Worm (Caenorhabditis elegans) whole organism, mixed stage, embryonic: ENCODE data around the gene nlp-18.
A peak's percentile ranks its signal among the peaks of the same experiment; 100 is the strongest.

Experiments
- M03D4.4 ChIP-seq: sonication (generic microtip); optimal IDR thresholded peaks from 2 replicates; lab custom pipeline; 2017; ENCODE audit warnings: mild to moderate bottlenecking, missing genetic modification characterization, missing compliant biosample characterization
- bed-3 ChIP-seq: fragments of 200-800 bp; sonication (Bioruptor generic); optimal IDR thresholded peaks from 3 replicates; lab custom pipeline; 2018; ENCODE audit warnings: mild to moderate bottlenecking, missing genetic modification characterization, moderate library complexity, missing compliant biosample characterization
- blmp-1 ChIP-seq: fragments of 150-350 bp; optimal IDR thresholded peaks from 2 replicates; lab custom pipeline; 2014; ENCODE audit warnings: missing biosample characterization, missing genetic modification characterization
- ceh-39 ChIP-seq: fragments of 150-350 bp; optimal IDR thresholded peaks from 2 replicates; lab custom pipeline; 2014; ENCODE audit warnings: missing biosample characterization, missing genetic modification characterization
- ceh-43 ChIP-seq: fragments of 200-800 bp; sonication (Bioruptor generic); optimal IDR thresholded peaks from 2 replicates; lab custom pipeline; 2018; ENCODE audit warnings: mild to moderate bottlenecking, missing genetic modification characterization, moderate library complexity, missing compliant biosample characterization
- ceh-83 ChIP-seq: fragments of 200-800 bp; sonication (Bioruptor generic); optimal IDR thresholded peaks from 2 replicates; lab custom pipeline; 2018; ENCODE audit warnings: mild to moderate bottlenecking, missing genetic modification characterization, missing compliant biosample characterization
- ces-1 ChIP-seq: fragments of 150-350 bp; optimal IDR thresholded peaks from 2 replicates; lab custom pipeline; 2014; ENCODE audit warnings: missing biosample characterization, missing genetic modification reagents, missing genetic modification characterization
- drap-1 ChIP-seq: fragments of 200-800 bp; sonication (Bioruptor generic); optimal IDR thresholded peaks from 3 replicates; lab custom pipeline; 2018; ENCODE audit warnings: mild to moderate bottlenecking, missing genetic modification characterization, missing compliant biosample characterization
- elt-1 ChIP-seq: sonication (generic microtip); optimal IDR thresholded peaks from 2 replicates; lab custom pipeline; 2017; ENCODE audit warnings: missing genetic modification characterization, mild to moderate bottlenecking, missing compliant biosample characterization, antibody characterized with exemption, moderate library complexity, borderline replicate concordance; ENCODE audit not compliant: insufficient read depth
- flh-1 ChIP-seq: fragments of 200-800 bp; sonication (Bioruptor generic); optimal IDR thresholded peaks from 2 replicates; lab custom pipeline; 2018; ENCODE audit warnings: mild to moderate bottlenecking, missing genetic modification characterization, moderate library complexity, missing compliant biosample characterization
- ham-2 ChIP-seq: fragments of 200-800 bp; sonication (Bioruptor generic); optimal IDR thresholded peaks from 2 replicates; lab custom pipeline; 2018; ENCODE audit warnings: mild to moderate bottlenecking, missing genetic modification characterization, missing compliant biosample characterization
- hlh-1 ChIP-seq: fragments of 150-350 bp; optimal IDR thresholded peaks from 2 replicates; lab custom pipeline; 2014; ENCODE audit warnings: missing biosample characterization, missing genetic modification reagents, missing genetic modification characterization
- lin-13 ChIP-seq: fragments of 150-350 bp; optimal IDR thresholded peaks from 2 replicates; lab custom pipeline; 2014; ENCODE audit warnings: missing biosample characterization, missing genetic modification characterization
- mab-5 ChIP-seq: fragments of 150-350 bp; optimal IDR thresholded peaks from 2 replicates; lab custom pipeline; 2014; ENCODE audit warnings: missing biosample characterization, missing genetic modification characterization
- nhr-12 ChIP-seq: fragments of 150-350 bp; optimal IDR thresholded peaks from 2 replicates; lab custom pipeline; 2014; ENCODE audit warnings: missing biosample characterization, missing genetic modification characterization
- nhr-2 ChIP-seq: fragments of 150-350 bp; optimal IDR thresholded peaks from 2 replicates; lab custom pipeline; 2014; ENCODE audit warnings: missing biosample characterization, missing genetic modification characterization
- nhr-237 ChIP-seq: fragments of 150-350 bp; optimal IDR thresholded peaks from 2 replicates; lab custom pipeline; 2014; ENCODE audit warnings: missing biosample characterization, missing genetic modification characterization
- nhr-28 ChIP-seq: fragments of 150-350 bp; optimal IDR thresholded peaks from 2 replicates; lab custom pipeline; 2014; ENCODE audit warnings: missing biosample characterization, missing genetic modification characterization
- nhr-76 ChIP-seq: sonication (generic microtip); optimal IDR thresholded peaks from 2 replicates; lab custom pipeline; 2017; ENCODE audit warnings: missing biosample characterization, missing genetic modification characterization
- pha-4 ChIP-seq: fragments of 150-350 bp; optimal IDR thresholded peaks from 2 replicates; lab custom pipeline; 2018; ENCODE audit warnings: missing biosample characterization, missing genetic modification reagents, missing genetic modification characterization
- snpc-4 ChIP-seq: fragments of 150-350 bp; optimal IDR thresholded peaks from 2 replicates; lab custom pipeline; 2014; ENCODE audit warnings: missing biosample characterization, missing genetic modification characterization
- tbx-8 ChIP-seq: fragments of 200-800 bp; sonication (Bioruptor generic); optimal IDR thresholded peaks from 2 replicates; lab custom pipeline; 2018; ENCODE audit warnings: mild to moderate bottlenecking, missing genetic modification characterization, moderate library complexity, missing compliant biosample characterization
- unc-120 ChIP-seq: sonication (generic microtip); optimal IDR thresholded peaks from 2 replicates; lab custom pipeline; 2017; ENCODE audit warnings: missing genetic modification characterization, missing compliant biosample characterization; ENCODE audit not compliant: poor library complexity, severe bottlenecking
- unc-39 ChIP-seq: fragments of 150-350 bp; optimal IDR thresholded peaks from 2 replicates; lab custom pipeline; 2014; ENCODE audit warnings: missing biosample characterization, missing genetic modification characterization
- unc-62 ChIP-seq: fragments of 150-350 bp; optimal IDR thresholded peaks from 2 replicates; lab custom pipeline; 2014; ENCODE audit warnings: missing biosample characterization, missing genetic modification reagents, missing genetic modification characterization

nlp-18 gene

ce11 chrII:11042878-11043331, 12.7 kb upstream of the nlp-18 start (continued):
- peak; percentile 9 for TF ChIP-seq ceh-83 (GFP tag; lab: Kevin White, UChicago)
- no peak for TF ChIP-seq tbx-8 (GFP tag; lab: Kevin White, UChicago)

ce11 chrII:11041846-11042262, 11.7 kb upstream of the nlp-18 start:
- peak; percentile 42 for TF ChIP-seq M03D4.4 (tag; lab: Kevin White, UChicago)
- TF ChIP-seq unc-62 (GFP tag; lab: Kevin White, UChicago) = peak; percentile 58
- peak; percentile 60 for TF ChIP-seq unc-120
- TF ChIP-seq nhr-12 (tag; lab: Kevin White, UChicago) = no peak
- TF ChIP-seq hlh-1 = peak; percentile 90

ce11 chrII:11041027-11041426, 10.8 kb upstream of the nlp-18 start, which contains the start of gene cey-1:
cey-1 (minus strand) TSS chrII:11041206.
- no peak for TF ChIP-seq nhr-237 (tag; lab: Kevin White, UChicago)
- no peak for TF ChIP-seq ceh-43
- no peak for TF ChIP-seq tbx-8 (GFP tag; lab: Kevin White, UChicago)
- no peak for TF ChIP-seq blmp-1 (tag; lab: Kevin White, UChicago)
- no peak for TF ChIP-seq nhr-2 (tag; lab: Kevin White, UChicago)
- no peak for TF ChIP-seq hlh-1
- TF ChIP-seq drap-1 (GFP tag; lab: Kevin White, UChicago) = no peak

ce11 chrII:11040140-11040539, 9.9 kb upstream of the nlp-18 start:
- TF ChIP-seq pha-4 (tag; lab: Kevin White, UChicago) (no peak), ceh-83 (GFP tag; lab: Kevin White, UChicago) (no peak), snpc-4 (tag; lab: Kevin White, UChicago) (no peak), elt-1 (no peak), nhr-12 (tag; lab: Kevin White, UChicago) (no peak), lin-13 (no peak)
- TF ChIP-seq, all 35 proteins: peak for 0

- no peak for TF ChIP-seq lin-13
- no peak for TF ChIP-seq nhr-12 (tag; lab: Kevin White, UChicago)
- TF ChIP-seq mab-5 (tag; lab: Kevin White, UChicago) = no peak
- TF ChIP-seq bed-3 (GFP tag; lab: Kevin White, UChicago) = no peak
- TF ChIP-seq drap-1 (GFP tag; lab: Kevin White, UChicago) = no peak
- TF ChIP-seq ceh-43 = no peak
- TF ChIP-seq flh-1 = no peak
Measured at ce11 chrII:11035774-11036173, 5.6 kb upstream of the nlp-18 start, which contains the start of gene srlf-15. srlf-15 (plus strand) TSS chrII:11036074.

ce11 chrII:11032812-11033211, 2.6 kb upstream of the nlp-18 start:
- TF ChIP-seq ces-1 (GFP tag; lab: Kevin White, UChicago) = peak; percentile 85
- no peak for TF ChIP-seq unc-39 (tag; lab: Kevin White, UChicago)
- TF ChIP-seq, all 35 proteins: peak for 1

- TF ChIP-seq snpc-4 (tag; lab: Kevin White, UChicago) = no peak
- no peak for TF ChIP-seq mab-5 (tag; lab: Kevin White, UChicago)
- peak; percentile 83 for TF ChIP-seq blmp-1 (tag; lab: Kevin White, UChicago)
- TF ChIP-seq ceh-39 (tag; lab: Kevin White, UChicago) = no peak
- TF ChIP-seq ces-1 (GFP tag; lab: Kevin White, UChicago) = peak; percentile 85
- TF ChIP-seq nhr-76 = no peak
Measured at ce11 chrII:11027777-11028176, 2.4 kb downstream of the nlp-18 start.

- no peak for TF ChIP-seq ces-1 (GFP tag; lab: Kevin White, UChicago)
- TF ChIP-seq nhr-28 (tag; lab: Kevin White, UChicago) = no peak
- no peak for TF ChIP-seq unc-39 (tag; lab: Kevin White, UChicago)
- TF ChIP-seq ham-2 (GFP tag; lab: Kevin White, UChicago) = peak; percentile 20
- no peak for TF ChIP-seq snpc-4 (tag; lab: Kevin White, UChicago)
- no peak for TF ChIP-seq unc-62 (GFP tag; lab: Kevin White, UChicago)
- TF ChIP-seq elt-1 = no peak
Measured at ce11 chrII:11025566-11025965, 4.6 kb downstream of the nlp-18 start, which contains the start of gene F33A8.7. F33A8.7 (minus strand) TSS chrII:11025666.
